Fruit fly (Drosophila melanogaster): Measurements from ENCODE around the gene CG34447.

The CG34447 gene

dm6 chr2L:2382971-2383370 lies 36.8 kb downstream of the CG34447 start, which contains the start of gene PIG-Wa (continued):
- no peak for TF ChIP-seq bsh (GFP tag; optimal IDR thresholded peaks at IDR 0.05)
- TF ChIP-seq Sry-δ (GFP tag; optimal IDR thresholded peaks at IDR 0.05), result peak; percentile 90
- TF ChIP-seq chm (GFP tag; IDR thresholded peaks at IDR 0.05), result no peak
- no peak for TF ChIP-seq CG15073 (GFP tag; optimal IDR thresholded peaks at IDR 0.05)
- TF ChIP-seq ci (GFP tag; IDR thresholded peaks at IDR 0.05), result no peak; the same call in 2 of the 3 replicates
- no peak for TF ChIP-seq CG16863 (GFP tag; optimal IDR thresholded peaks at IDR 0.05)
- TF ChIP-seq nerfin-1 (tag; optimal IDR thresholded peaks at IDR 0.05), result peak; percentile 80
- peak; percentile 71 for TF ChIP-seq gfzf (GFP tag; optimal IDR thresholded peaks at IDR 0.05)
- peak; percentile 91 for TF ChIP-seq Dp (GFP tag; optimal IDR thresholded peaks at IDR 0.05)
- TF ChIP-seq CG4707 (GFP tag; optimal IDR thresholded peaks at IDR 0.05), result no peak
- no peak for TF ChIP-seq trem (tag; optimal IDR thresholded peaks at IDR 0.05)
- TF ChIP-seq CG7987 (GFP tag; optimal IDR thresholded peaks at IDR 0.05), result no peak
- 0 out of 4 replicates have a peak, but pooled peaks have one; percentile 17 for TF ChIP-seq Dll (GFP tag; IDR thresholded peaks at IDR 0.05; ENCODE audit: partially characterized antibody)
- no peak for TF ChIP-seq CG8478 (optimal IDR thresholded peaks at IDR 0.05)
- TF ChIP-seq Asciz (GFP tag; optimal IDR thresholded peaks at IDR 0.05), result no peak
- TF ChIP-seq inv (GFP tag; IDR thresholded peaks at IDR 0.05; ENCODE audit: partially characterized antibody), result no peak
- TF ChIP-seq CG7963 (GFP tag; IDR thresholded peaks at IDR 0.05; ENCODE audit: partially characterized antibody), result no peak
- peak; percentile 13 for TF ChIP-seq CG11504 (tag; optimal IDR thresholded peaks at IDR 0.05)
- TF ChIP-seq CG12071 (GFP tag; optimal IDR thresholded peaks at IDR 0.05), result no peak
- TF ChIP-seq CG11093 (GFP tag; IDR thresholded peaks at IDR 0.05), result no peak
- TF ChIP-seq CG17802 (tag; optimal IDR thresholded peaks at IDR 0.05), result no peak
- no peak for TF ChIP-seq da (GFP tag; optimal IDR thresholded peaks at IDR 0.05)
- no peak for TF ChIP-seq CG31224 (GFP tag; IDR thresholded peaks at IDR 0.05)
- no peak for TF ChIP-seq slp2 (GFP tag; optimal IDR thresholded peaks at IDR 0.05)
- TF ChIP-seq CG34422 (GFP tag; IDR thresholded peaks at IDR 0.05), result peak; percentile 76; the same call in 2 of the 3 replicates
- TF ChIP-seq grn (GFP tag; optimal IDR thresholded peaks at IDR 0.05), result no peak
- no peak for TF ChIP-seq Taf1 (GFP tag; IDR thresholded peaks at IDR 0.05)
- no peak for TF ChIP-seq lab (GFP tag; optimal IDR thresholded peaks at IDR 0.05)
- peak; percentile 62 for TF ChIP-seq Ets97D (GFP tag; optimal IDR thresholded peaks at IDR 0.05)
- no peak for TF ChIP-seq Hmr (GFP tag; optimal IDR thresholded peaks at IDR 0.05)
- peak; percentile 59 for TF ChIP-seq CG33213 (GFP tag; optimal IDR thresholded peaks at IDR 0.05)
- TF ChIP-seq CG17568 (GFP tag; optimal IDR thresholded peaks at IDR 0.05), result no peak
- no peak for TF ChIP-seq CG5245 (GFP tag; optimal IDR thresholded peaks at IDR 0.05)
- TF ChIP-seq CG18599 (GFP tag; optimal IDR thresholded peaks at IDR 0.05), result no peak
- no peak for TF ChIP-seq CG31365 (tag; optimal IDR thresholded peaks at IDR 0.05)
- TF ChIP-seq salm (tag; optimal IDR thresholded peaks at IDR 0.05), result no peak
- TF ChIP-seq toy (GFP tag; IDR thresholded peaks at IDR 0.05), result no peak
- peak; percentile 86 for TF ChIP-seq Dref (GFP tag; IDR thresholded peaks at IDR 0.05)
- peak; percentile 70; the same call in 2 of the 3 replicates for TF ChIP-seq Opbp (GFP tag; IDR thresholded peaks at IDR 0.05; ENCODE audit: partially characterized antibody)
- peak; percentile 84 for TF ChIP-seq Med (GFP tag)
- no peak for TF ChIP-seq gt (GFP tag; IDR thresholded peaks at IDR 0.05)
- no peak for TF ChIP-seq CG4617 (GFP tag; optimal IDR thresholded peaks at IDR 0.05; ENCODE audit: borderline replicate concordance)
- TF ChIP-seq MBD-R2 (GFP tag; IDR thresholded peaks at IDR 0.05), result peak; percentile 96
- peak; percentile 64 for TF ChIP-seq nmo (GFP tag; optimal IDR thresholded peaks at IDR 0.05)
- no peak for TF ChIP-seq CG32772 (GFP tag; IDR thresholded peaks at IDR 0.05)
- TF ChIP-seq row (GFP tag; IDR thresholded peaks at IDR 0.05), result peak; percentile 39; the same call in 1 of the 3 replicates
- TF ChIP-seq exex (tag; optimal IDR thresholded peaks at IDR 0.05), result no peak
- no peak for TF ChIP-seq CG10147 (GFP tag; optimal IDR thresholded peaks at IDR 0.05)
- no peak for TF ChIP-seq lbe (GFP tag; optimal IDR thresholded peaks at IDR 0.05)
- no peak for TF ChIP-seq CG5180 (GFP tag; optimal IDR thresholded peaks at IDR 0.05)
- TF ChIP-seq CG2712 (tag; optimal IDR thresholded peaks at IDR 0.05), result no peak

Measured in whole organism, embryonic.